Worm (Caenorhabditis elegans) whole organism, L2 larva: ENCODE measurements around the gene str-35.

Experiments used
- C34F6.9 ChIP-seq: fragments of 150-350 bp; optimal IDR thresholded peaks from 2 replicates; lab custom pipeline; 2014; ENCODE audit warnings: missing biosample characterization, missing genetic modification characterization
- F13H6.1 ChIP-seq: sonication (generic microtip); optimal IDR thresholded peaks from 2 replicates; lab custom pipeline; 2016; ENCODE audit warnings: missing genetic modification characterization, missing compliant biosample characterization
- R02D3.7 ChIP-seq: fragments of 150-350 bp; optimal IDR thresholded peaks from 2 replicates; lab custom pipeline; 2014; ENCODE audit warnings: missing biosample characterization, missing genetic modification characterization
- Y55F3AM.14 ChIP-seq: fragments of 200-800 bp; sonication (Bioruptor generic); optimal IDR thresholded peaks from 2 replicates; lab custom pipeline; 2018; ENCODE audit warnings: mild to moderate bottlenecking, missing genetic modification characterization, missing compliant biosample characterization
- ZK546.5 ChIP-seq: sonication (generic microtip); optimal IDR thresholded peaks from 2 replicates; lab custom pipeline; 2017; ENCODE audit warnings: missing biosample characterization, missing genetic modification characterization
- aly-2 ChIP-seq: fragments of 150-350 bp; optimal IDR thresholded peaks from 2 replicates; lab custom pipeline; 2014; ENCODE audit warnings: missing biosample characterization, missing genetic modification characterization
- ama-1 ChIP-seq: fragments of 150-350 bp; optimal IDR thresholded peaks from 2 replicates; lab custom pipeline; 2018; ENCODE audit warnings: inconsistent platforms
- ceh-16 ChIP-seq: fragments of 150-350 bp; optimal IDR thresholded peaks from 2 replicates; lab custom pipeline; 2014; ENCODE audit warnings: missing biosample characterization, missing genetic modification characterization
- ceh-82 ChIP-seq: fragments of 150-350 bp; optimal IDR thresholded peaks from 2 replicates; lab custom pipeline; 2014; ENCODE audit warnings: missing biosample characterization, missing genetic modification characterization
- crh-2 ChIP-seq: sonication (generic microtip); optimal IDR thresholded peaks from 2 replicates; lab custom pipeline; 2017; ENCODE audit warnings: missing biosample characterization, missing genetic modification characterization
- dmd-4 ChIP-seq: sonication (generic microtip); optimal IDR thresholded peaks from 2 replicates; lab custom pipeline; 2017; ENCODE audit warnings: missing biosample characterization, missing genetic modification characterization
- egl-27 ChIP-seq: sonication (generic microtip); optimal IDR thresholded peaks from 3 replicates; lab custom pipeline; 2017; ENCODE audit warnings: missing biosample characterization, missing genetic modification reagents, missing genetic modification characterization
- elt-1 ChIP-seq: fragments of 150-350 bp; optimal IDR thresholded peaks from 2 replicates; lab custom pipeline; 2014; ENCODE audit warnings: missing biosample characterization, missing genetic modification characterization
- elt-3 ChIP-seq: sonication (generic microtip); optimal IDR thresholded peaks from 2 replicates; lab custom pipeline; 2017; ENCODE audit warnings: missing biosample characterization, missing genetic modification characterization
- fos-1 ChIP-seq: fragments of 150-350 bp; optimal IDR thresholded peaks from 2 replicates; lab custom pipeline; 2014; ENCODE audit warnings: missing biosample characterization, missing genetic modification characterization
- gmeb-1 ChIP-seq: fragments of 150-350 bp; optimal IDR thresholded peaks from 2 replicates; lab custom pipeline; 2014; ENCODE audit warnings: missing biosample characterization, missing genetic modification characterization
- lin-11 ChIP-seq: fragments of 150-350 bp; sonication (generic microtip); optimal IDR thresholded peaks from 2 replicates; lab custom pipeline; 2014; ENCODE audit warnings: missing biosample characterization, missing genetic modification characterization, inconsistent platforms, mixed read lengths
- lin-13 ChIP-seq: fragments of 150-350 bp; optimal IDR thresholded peaks from 2 replicates; lab custom pipeline; 2014; ENCODE audit warnings: missing biosample characterization, missing genetic modification reagents, missing genetic modification characterization
- lin-39 ChIP-seq: fragments of 150-350 bp; optimal IDR thresholded peaks from 2 replicates; lab custom pipeline; 2014; ENCODE audit warnings: missing biosample characterization, missing genetic modification reagents, missing genetic modification characterization
- lsy-2 ChIP-seq, 2 experiments: fragments of 150-350 bp in 1 of 2; sonication (generic microtip) in 1 of 2; optimal IDR thresholded peaks; 2 replicates each; lab custom pipeline; 2014 to 2017; ENCODE audit warnings: missing biosample characterization in 2 of 2, missing genetic modification characterization in 2 of 2
- mdl-1 ChIP-seq, 2 experiments: fragments of 150-350 bp in 1 of 2; sonication (generic microtip) in 1 of 2; optimal IDR thresholded peaks; 2 replicates each; lab custom pipeline; 2017; ENCODE audit warnings: missing biosample characterization in 2 of 2, missing genetic modification characterization in 2 of 2
- nhr-10 ChIP-seq: sonication (generic microtip); optimal IDR thresholded peaks from 2 replicates; lab custom pipeline; 2017; ENCODE audit warnings: missing biosample characterization, missing genetic modification characterization
- nhr-11 ChIP-seq: fragments of 150-350 bp; optimal IDR thresholded peaks from 2 replicates; lab custom pipeline; 2014; ENCODE audit warnings: missing biosample characterization, missing genetic modification characterization
- nhr-12 ChIP-seq: fragments of 150-350 bp; optimal IDR thresholded peaks from 2 replicates; lab custom pipeline; 2014; ENCODE audit warnings: missing biosample characterization, missing genetic modification characterization
- nhr-129 ChIP-seq: fragments of 150-350 bp; optimal IDR thresholded peaks from 2 replicates; lab custom pipeline; 2014; ENCODE audit warnings: missing biosample characterization, missing genetic modification characterization
- nhr-21 ChIP-seq: fragments of 150-350 bp; optimal IDR thresholded peaks from 2 replicates; lab custom pipeline; 2014; ENCODE audit warnings: missing biosample characterization, missing genetic modification characterization
- nhr-23 ChIP-seq: fragments of 150-350 bp; optimal IDR thresholded peaks from 2 replicates; lab custom pipeline; 2014; ENCODE audit warnings: missing biosample characterization, missing genetic modification reagents, missing genetic modification characterization
- nhr-25 ChIP-seq: fragments of 150-350 bp; sonication (generic microtip); optimal IDR thresholded peaks from 3 replicates; lab custom pipeline; 2014; ENCODE audit warnings: missing biosample characterization, missing genetic modification characterization
- nhr-6 ChIP-seq: fragments of 150-350 bp; optimal IDR thresholded peaks from 2 replicates; lab custom pipeline; 2014; ENCODE audit warnings: missing biosample characterization, missing genetic modification characterization
- nhr-77 ChIP-seq: fragments of 150-350 bp; optimal IDR thresholded peaks from 2 replicates; lab custom pipeline; 2014; ENCODE audit warnings: missing biosample characterization, missing genetic modification characterization
- peb-1 ChIP-seq: fragments of 150-350 bp; optimal IDR thresholded peaks from 2 replicates; lab custom pipeline; 2014; ENCODE audit warnings: missing biosample characterization, missing genetic modification characterization
- sem-4 ChIP-seq: fragments of 150-350 bp; optimal IDR thresholded peaks from 2 replicates; lab custom pipeline; 2014; ENCODE audit warnings: missing biosample characterization, missing genetic modification reagents, missing genetic modification characterization
- snpc-4 ChIP-seq: fragments of 150-350 bp; optimal IDR thresholded peaks from 2 replicates; lab custom pipeline; 2014; ENCODE audit warnings: missing biosample characterization, missing genetic modification characterization
- unc-39 ChIP-seq: fragments of 150-350 bp; optimal IDR thresholded peaks from 2 replicates; lab custom pipeline; 2014; ENCODE audit warnings: missing biosample characterization, missing genetic modification characterization
- unc-55 ChIP-seq: fragments of 150-350 bp; sonication (generic microtip); optimal IDR thresholded peaks from 3 replicates; lab custom pipeline; 2014; ENCODE audit warnings: missing biosample characterization, missing genetic modification reagents, missing genetic modification characterization
- zag-1 ChIP-seq: fragments of 150-350 bp; optimal IDR thresholded peaks from 2 replicates; lab custom pipeline; 2014; ENCODE audit warnings: missing biosample characterization, missing genetic modification characterization
- ztf-1 ChIP-seq: fragments of 200-800 bp; sonication (Bioruptor generic); conservative IDR thresholded peaks from 2 replicates; pipeline ENCODE4 v1.3.6; 2022; ENCODE audit warnings: missing genetic modification characterization, missing compliant biosample characterization
- ztf-4 ChIP-seq: fragments of 150-350 bp; optimal IDR thresholded peaks from 2 replicates; lab custom pipeline; 2014; ENCODE audit warnings: missing biosample characterization, missing genetic modification characterization

The str-35 gene

DNA sequence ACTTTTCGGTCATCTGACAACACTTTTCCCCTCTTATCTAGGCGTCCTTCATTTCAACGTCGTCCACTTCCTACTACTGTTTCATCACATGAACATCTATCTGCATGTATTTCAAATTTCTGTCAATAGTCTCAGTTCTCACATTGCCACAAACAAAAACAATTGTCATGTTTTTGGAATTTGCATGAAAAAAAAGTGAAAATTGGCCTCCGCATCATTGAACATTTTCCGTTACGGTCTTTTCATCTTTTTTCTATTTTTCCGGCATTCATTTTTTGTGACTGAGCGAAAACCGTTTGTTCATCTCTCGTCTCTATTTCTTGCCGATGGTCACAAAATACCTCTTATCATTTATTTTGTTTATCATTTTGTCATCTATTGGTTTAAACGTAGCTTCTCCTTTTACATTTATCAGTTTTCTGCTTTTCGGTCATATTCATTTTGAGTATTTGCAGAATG, 8.4 kb downstream of the str-35 start, which contains the start of gene exc-15 (continued):
- peak; percentile 49 for TF ChIP-seq nhr-21 (tag; lab: Kevin White, UChicago)
- TF ChIP-seq ztf-1 (GFP tag; lab: Robert Waterston, UW): no peak
- TF ChIP-seq nhr-77: no peak
- TF ChIP-seq snpc-4 (tag; lab: Kevin White, UChicago): no peak
- TF ChIP-seq nhr-23: no peak
- no peak for TF ChIP-seq R02D3.7 (tag; lab: Kevin White, UChicago)
- no peak for TF ChIP-seq mdl-1 (tag; optimal IDR thresholded peaks at IDR 0.05; lab: Kevin White, UChicago)
- TF ChIP-seq unc-55 (GFP tag; lab: Kevin White, UChicago): no peak
- peak; percentile 29 for TF ChIP-seq Y55F3AM.14 (GFP tag; lab: Kevin White, UChicago)
- no peak for TF ChIP-seq nhr-11 (tag; lab: Kevin White, UChicago)
- TF ChIP-seq nhr-10 (tag; lab: Kevin White, UChicago): no peak
- TF ChIP-seq C34F6.9: no peak
- TF ChIP-seq elt-3: no peak

DNA sequence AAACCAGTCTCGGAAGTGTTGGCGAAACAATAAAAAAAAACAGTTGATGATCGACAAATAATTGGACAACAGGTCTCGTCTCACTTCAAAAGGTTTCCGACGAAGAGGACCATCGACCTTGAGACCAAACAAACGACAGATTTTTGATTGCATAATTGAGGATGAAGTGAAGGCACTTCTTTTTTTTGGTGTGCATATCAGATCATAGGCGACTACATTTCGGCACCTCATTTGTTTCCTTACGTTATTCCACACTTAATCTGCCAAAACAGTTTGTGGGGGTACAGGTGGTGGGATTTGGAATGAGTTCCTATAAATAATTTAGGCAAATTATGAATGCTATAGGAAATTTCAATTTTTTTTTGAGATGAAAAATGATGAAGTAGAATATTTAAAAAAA, 12.0 kb downstream of the str-35 start:
- TF ChIP-seq nhr-10 (tag; lab: Kevin White, UChicago) (no peak), lsy-2 (tag; optimal IDR thresholded peaks at IDR 0.05; lab: Kevin White, UChicago) (no peak), snpc-4 (tag; lab: Kevin White, UChicago) (no peak), elt-1 (tag; lab: Kevin White, UChicago) (no peak), R02D3.7 (tag; lab: Kevin White, UChicago) (no peak), lin-13 (GFP tag; lab: Kevin White, UChicago) (no peak), ztf-4 (tag; lab: Kevin White, UChicago) (no peak), egl-27 (tag; lab: Kevin White, UChicago) (no peak), nhr-21 (tag; lab: Kevin White, UChicago) (no peak), Y55F3AM.14 (GFP tag; lab: Kevin White, UChicago) (no peak), zag-1 (tag; lab: Kevin White, UChicago) (no peak), nhr-23 (no peak), ceh-82 (tag; lab: Kevin White, UChicago) (no peak), unc-55 (GFP tag; lab: Kevin White, UChicago) (no peak)

DNA sequence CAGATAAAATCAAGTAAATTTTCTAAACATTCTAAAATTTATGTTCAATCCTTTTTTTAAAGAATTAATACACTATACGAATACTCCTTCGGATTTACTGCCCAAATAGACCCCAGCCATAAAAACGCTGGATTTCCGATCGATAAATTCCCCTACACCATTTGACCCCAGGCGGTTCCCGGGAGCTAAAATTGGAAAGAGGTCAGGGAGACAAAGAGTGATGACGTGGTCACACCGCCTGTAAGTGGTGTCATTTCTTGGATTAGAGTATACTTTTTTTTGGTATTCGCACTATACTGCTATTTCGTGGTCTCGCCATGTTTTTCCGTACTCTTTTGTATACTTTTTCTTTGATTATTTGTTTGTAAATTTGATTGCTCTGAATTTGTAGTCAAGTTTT, 13.2 kb downstream of the str-35 start:
- TF ChIP-seq ceh-82 (tag; lab: Kevin White, UChicago) (no peak), elt-1 (tag; lab: Kevin White, UChicago) (no peak), unc-39 (tag; lab: Kevin White, UChicago) (no peak), mdl-1 (tag; optimal IDR thresholded peaks at IDR 0.05; lab: Kevin White, UChicago) (no peak), nhr-12 (no peak), ZK546.5 (tag; lab: Kevin White, UChicago) (no peak), nhr-23 (no peak), crh-2 (no peak), ama-1 (lab: Kevin White, UChicago) (no peak), nhr-21 (tag; lab: Kevin White, UChicago) (no peak), unc-55 (GFP tag; lab: Kevin White, UChicago) (no peak), nhr-77 (no peak)

DNA sequence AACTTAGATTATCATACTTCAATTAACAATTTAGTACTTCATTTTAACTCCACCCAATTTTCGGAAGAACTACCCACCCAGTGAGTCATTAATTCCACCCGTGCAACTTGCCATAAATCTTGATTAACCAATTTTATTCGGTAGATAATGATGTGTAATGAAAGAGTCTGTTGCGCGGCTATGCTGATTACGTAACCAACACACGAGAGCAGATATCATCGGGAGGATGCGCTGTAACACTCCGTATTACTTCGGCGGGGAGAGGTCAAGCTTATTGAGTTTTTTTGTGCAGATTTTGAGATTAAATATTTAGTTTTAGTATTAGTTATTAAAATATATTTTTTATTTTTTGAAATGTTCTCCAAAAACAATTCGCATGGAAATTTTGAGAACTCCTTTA, 14.3 kb downstream of the str-35 start:
- TF ChIP-seq crh-2: no peak
- no peak for TF ChIP-seq lin-39 (tag; lab: Kevin White, UChicago)
- no peak for TF ChIP-seq peb-1 (tag; lab: Kevin White, UChicago)
- TF ChIP-seq sem-4 (tag; lab: Kevin White, UChicago): no peak
- TF ChIP-seq lin-11 (tag; lab: Kevin White, UChicago): no peak
- no peak for TF ChIP-seq zag-1 (tag; lab: Kevin White, UChicago)
- TF ChIP-seq nhr-129: no peak
- no peak for TF ChIP-seq F13H6.1
- no peak for TF ChIP-seq ama-1 (lab: Kevin White, UChicago)
- TF ChIP-seq dmd-4 (tag; lab: Kevin White, UChicago): no peak
- no peak for TF ChIP-seq snpc-4 (tag; lab: Kevin White, UChicago)
- TF ChIP-seq ceh-16 (tag; lab: Kevin White, UChicago): no peak

DNA sequence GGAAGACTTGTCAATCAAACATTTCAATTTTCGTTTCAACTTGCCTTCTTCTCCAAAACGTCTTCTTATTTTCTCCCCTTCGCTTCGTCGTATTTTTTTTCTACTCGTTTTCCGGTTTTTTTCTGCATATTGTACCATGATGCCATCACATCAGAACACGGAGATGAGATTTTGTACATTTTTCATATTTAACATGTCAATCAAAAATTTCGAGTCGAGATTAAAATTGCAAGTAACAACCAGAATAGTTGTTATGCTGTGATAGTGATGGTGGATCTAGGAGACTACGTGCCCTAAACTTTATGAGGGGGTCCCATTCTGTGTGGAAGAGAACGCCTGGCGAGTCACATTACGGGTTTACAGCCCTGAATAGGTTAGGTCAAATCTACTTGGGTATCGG, 15.2 kb downstream of the str-35 start:
- no peak for TF ChIP-seq aly-2 (tag; lab: Kevin White, UChicago)
- no peak for TF ChIP-seq ceh-82 (tag; lab: Kevin White, UChicago)
- TF ChIP-seq fos-1: no peak
- no peak for TF ChIP-seq unc-55 (GFP tag; lab: Kevin White, UChicago)
- no peak for TF ChIP-seq crh-2
- TF ChIP-seq R02D3.7 (tag; lab: Kevin White, UChicago): no peak
- TF ChIP-seq nhr-129: no peak
- no peak for TF ChIP-seq snpc-4 (tag; lab: Kevin White, UChicago)
- no peak for TF ChIP-seq nhr-10 (tag; lab: Kevin White, UChicago)
- TF ChIP-seq nhr-25: no peak
- TF ChIP-seq unc-39 (tag; lab: Kevin White, UChicago): no peak
- no peak for TF ChIP-seq C34F6.9
- no peak for TF ChIP-seq nhr-6 (tag; lab: Kevin White, UChicago)
- no peak for TF ChIP-seq gmeb-1 (tag; lab: Kevin White, UChicago)
- TF ChIP-seq lin-11 (tag; lab: Kevin White, UChicago): no peak
- TF ChIP-seq ztf-1 (GFP tag; lab: Robert Waterston, UW): no peak
- TF ChIP-seq nhr-11 (tag; lab: Kevin White, UChicago): no peak
- no peak for TF ChIP-seq nhr-77
- TF ChIP-seq ZK546.5 (tag; lab: Kevin White, UChicago): no peak
- no peak for TF ChIP-seq peb-1 (tag; lab: Kevin White, UChicago)
- TF ChIP-seq, all 48 proteins: peak for 0
